Fruit fly (Drosophila melanogaster): ENCODE data around the gene CG32260.

DNA sequence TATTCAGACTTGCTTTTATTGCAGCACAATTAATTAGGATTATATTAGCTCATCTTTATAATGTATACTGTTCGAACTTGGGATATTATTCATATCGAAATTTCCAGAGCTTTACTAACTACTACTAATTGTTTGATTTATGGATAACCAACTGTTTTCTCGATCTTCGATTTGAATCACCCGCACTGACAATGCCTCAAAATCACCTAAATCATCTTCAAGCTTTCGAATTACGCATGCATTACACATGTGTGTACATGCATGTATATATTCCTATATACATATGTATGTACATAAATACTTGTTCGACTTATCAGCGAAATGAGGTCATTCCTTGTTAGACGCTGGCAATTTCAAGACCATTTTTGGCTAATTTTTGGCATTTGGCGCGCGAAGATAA is 20.6 kb upstream of the CG32260 start:
- TF ChIP-seq Sin3A (optimal IDR thresholded peaks at IDR 0.05) = no peak
- TF ChIP-seq h (optimal IDR thresholded peaks at IDR 0.05) = no peak

All from Kc167 (cell line).